Fruit fly (Drosophila melanogaster) whole organism, embryonic: ENCODE measurements around the gene Cda5.

ENCODE experiments used
- Atf3 ChIP-seq: fragments of 200-800 bp; sonication (Bioruptor generic); optimal IDR thresholded peaks from 3 replicates; lab custom pipeline; 2016; ENCODE audit warnings: missing biosample characterization, missing genetic modification characterization
- CG10431 ChIP-seq: fragments of 200-800 bp; sonication (Bioruptor generic); optimal IDR thresholded peaks from 3 replicates; lab custom pipeline; 2018; ENCODE audit warnings: missing biosample characterization, mild to moderate bottlenecking, missing genetic modification characterization
- CG11398 ChIP-seq: fragments of 200-800 bp; sonication (Bioruptor generic); optimal IDR thresholded peaks from 2 replicates; lab custom pipeline; 2016; ENCODE audit warnings: missing biosample characterization, missing genetic modification characterization
- CG15696 ChIP-seq: fragments of 200-800 bp; sonication (Bioruptor generic); optimal IDR thresholded peaks from 2 replicates; lab custom pipeline; 2019; ENCODE audit warnings: missing biosample characterization, mild to moderate bottlenecking, missing genetic modification characterization, moderate library complexity
- CG17612 ChIP-seq: fragments of 200-800 bp; sonication (Bioruptor generic); IDR thresholded peaks from 2 replicates; pipeline ENCODE4 v1.3.6; 2022; ENCODE audit warnings: missing biosample characterization, missing genetic modification characterization
- CG18011 ChIP-seq: fragments of 200-800 bp; sonication (Bioruptor generic); optimal IDR thresholded peaks from 2 replicates; lab custom pipeline; 2017; ENCODE audit warnings: missing biosample characterization, missing genetic modification characterization, mild to moderate bottlenecking, moderate library complexity, missing genotype
- CG18599 ChIP-seq: fragments of 200-800 bp; sonication (Bioruptor generic); optimal IDR thresholded peaks from 3 replicates; lab custom pipeline; 2017; ENCODE audit warnings: missing biosample characterization, missing genetic modification characterization, mild to moderate bottlenecking, moderate library complexity, missing genetic modification reagents
- CG2129 ChIP-seq: fragments of 200-800 bp; sonication (Bioruptor generic); IDR thresholded peaks from 2 replicates; pipeline ENCODE4 v1.3.6; 2022; ENCODE audit warnings: missing biosample characterization, missing genetic modification characterization; ENCODE audit not compliant: partially characterized antibody
- CG2202 ChIP-seq: fragments of 200-800 bp; sonication (Bioruptor generic); optimal IDR thresholded peaks from 2 replicates; lab custom pipeline; 2018; ENCODE audit warnings: missing biosample characterization, mild to moderate bottlenecking, missing genetic modification characterization
- CG31365 ChIP-seq: fragments of 200-800 bp; sonication (Bioruptor generic); optimal IDR thresholded peaks from 2 replicates; lab custom pipeline; 2018; ENCODE audit warnings: missing biosample characterization, mild to moderate bottlenecking, missing genetic modification characterization
- CG31441 ChIP-seq: fragments of 200-800 bp; sonication (Bioruptor generic); IDR thresholded peaks from 2 replicates; pipeline ENCODE4 v1.3.6; 2022; ENCODE audit warnings: missing biosample characterization, missing genetic modification characterization
- CG3163 ChIP-seq: fragments of 200-800 bp; sonication (Bioruptor generic); optimal IDR thresholded peaks from 3 replicates; lab custom pipeline; 2016; ENCODE audit warnings: missing biosample characterization, missing genetic modification characterization
- CG32532 ChIP-seq: fragments of 200-800 bp; sonication (Bioruptor generic); IDR thresholded peaks from 2 replicates; pipeline ENCODE4 v1.3.6; 2022; ENCODE audit warnings: missing biosample characterization, missing genetic modification characterization
- CG3726 ChIP-seq: fragments of 200-800 bp; sonication (Bioruptor generic); IDR thresholded peaks from 3 replicates; pipeline ENCODE4, ENCODE4 v1.3.6; 2022; ENCODE audit warnings: missing biosample characterization, missing genetic modification characterization
- CG43689 ChIP-seq: fragments of 200-800 bp; sonication (Bioruptor generic); IDR thresholded peaks from 2 replicates; pipeline ENCODE4 v1.3.6; 2022; ENCODE audit warnings: missing biosample characterization, missing genetic modification characterization
- CG4617 ChIP-seq: fragments of 200-800 bp; sonication (Bioruptor generic); optimal IDR thresholded peaks from 3 replicates; lab custom pipeline; 2016; ENCODE audit warnings: missing biosample characterization, missing genetic modification characterization, borderline replicate concordance
- CG7556 ChIP-seq: fragments of 200-800 bp; sonication (Bioruptor generic); optimal IDR thresholded peaks from 2 replicates; lab custom pipeline; 2017; ENCODE audit warnings: missing biosample characterization, mild to moderate bottlenecking, missing genetic modification characterization
- CG7745 ChIP-seq: fragments of 200-800 bp; sonication (Bioruptor generic); optimal IDR thresholded peaks from 2 replicates; lab custom pipeline; 2018; ENCODE audit warnings: missing biosample characterization, mild to moderate bottlenecking, missing genetic modification characterization, moderate library complexity
- Chrac-16 ChIP-seq: fragments of 200-800 bp; sonication (Bioruptor generic); optimal IDR thresholded peaks from 3 replicates; lab custom pipeline; 2016; ENCODE audit warnings: missing biosample characterization, missing genetic modification characterization
- Drgx ChIP-seq: fragments of 200-800 bp; sonication (Bioruptor generic); IDR thresholded peaks from 2 replicates; pipeline ENCODE4 v1.3.6; 2022; ENCODE audit warnings: missing biosample characterization, missing genetic modification characterization
- E2f1 ChIP-seq: fragments of 200-800 bp; sonication (Bioruptor generic); IDR thresholded peaks from 2 replicates; pipeline ENCODE4 v1.3.6; 2022; ENCODE audit warnings: missing biosample characterization, missing genetic modification characterization
- Ets97D ChIP-seq: fragments of 200-800 bp; sonication (Bioruptor generic); optimal IDR thresholded peaks from 3 replicates; lab custom pipeline; 2016; ENCODE audit warnings: missing biosample characterization, missing genetic modification characterization
- Ptx1 ChIP-seq: fragments of 200-800 bp; sonication (Bioruptor generic); IDR thresholded peaks from 2 replicates; pipeline ENCODE4 v1.3.6; 2022; ENCODE audit warnings: missing biosample characterization, missing genetic modification characterization
- Rx ChIP-seq: fragments of 200-800 bp; sonication (Bioruptor generic); IDR thresholded peaks from 2 replicates; pipeline ENCODE4 v1.3.6; 2022; ENCODE audit warnings: missing biosample characterization, missing genetic modification characterization
- Usf ChIP-seq: fragments of 200-800 bp; sonication (Bioruptor generic); optimal IDR thresholded peaks from 2 replicates; lab custom pipeline; 2017; ENCODE audit warnings: missing genotype, missing biosample characterization, missing genetic modification characterization
- Xbp1 ChIP-seq: fragments of 200-800 bp; sonication (Bioruptor generic); optimal IDR thresholded peaks from 3 replicates; lab custom pipeline; 2016; ENCODE audit warnings: missing biosample characterization, mild to moderate bottlenecking, missing genetic modification characterization
- abd-A ChIP-seq: fragments of 200-800 bp; sonication (Bioruptor generic); optimal IDR thresholded peaks from 3 replicates; lab custom pipeline; 2019; ENCODE audit warnings: missing biosample characterization, mild to moderate bottlenecking, missing genetic modification characterization, moderate library complexity
- btn ChIP-seq: fragments of 200-800 bp; sonication (Bioruptor generic); optimal IDR thresholded peaks from 2 replicates; lab custom pipeline; 2016; ENCODE audit warnings: missing biosample characterization, missing genetic modification characterization
- corto ChIP-seq: fragments of 200-800 bp; sonication (Bioruptor generic); optimal IDR thresholded peaks from 2 replicates; lab custom pipeline; 2016; ENCODE audit warnings: missing biosample characterization, mild to moderate bottlenecking, missing genetic modification characterization, moderate library complexity
- disco-r ChIP-seq: fragments of 200-800 bp; sonication (Bioruptor generic); optimal IDR thresholded peaks from 2 replicates; lab custom pipeline; 2016; ENCODE audit warnings: missing biosample characterization, missing genetic modification characterization
- ems ChIP-seq: fragments of 200-800 bp; sonication (Bioruptor generic); optimal IDR thresholded peaks from 3 replicates; lab custom pipeline; 2016; ENCODE audit warnings: missing biosample characterization, missing genetic modification characterization
- exex ChIP-seq: fragments of 200-800 bp; sonication (Bioruptor generic); optimal IDR thresholded peaks from 4 replicates; lab custom pipeline; 2018; ENCODE audit warnings: missing biosample characterization, mild to moderate bottlenecking, missing genetic modification characterization, moderate library complexity
- fu2 ChIP-seq: fragments of 200-800 bp; sonication (Bioruptor generic); optimal IDR thresholded peaks from 2 replicates; lab custom pipeline; 2016; ENCODE audit warnings: missing biosample characterization, missing genetic modification characterization
- hb ChIP-seq: fragments of 200-800 bp; sonication (Bioruptor generic); IDR thresholded peaks from 3 replicates; pipeline ENCODE4 v1.3.6; 2022; ENCODE audit warnings: missing biosample characterization, missing genetic modification characterization; ENCODE audit not compliant: partially characterized antibody
- ind ChIP-seq: fragments of 200-800 bp; sonication (Bioruptor generic); optimal IDR thresholded peaks from 3 replicates; lab custom pipeline; 2016; ENCODE audit warnings: missing biosample characterization, missing genetic modification characterization
- ken ChIP-seq: fragments of 200-800 bp; sonication (Bioruptor generic); IDR thresholded peaks from 3 replicates; pipeline ENCODE4 v1.3.6; 2022; ENCODE audit warnings: missing biosample characterization, missing genetic modification characterization
- lmd ChIP-seq: fragments of 200-800 bp; sonication (Bioruptor generic); IDR thresholded peaks from 2 replicates; pipeline ENCODE4 v1.3.6; 2022; ENCODE audit warnings: missing biosample characterization, missing genetic modification characterization
- luna ChIP-seq: fragments of 200-800 bp; sonication (Bioruptor generic); optimal IDR thresholded peaks from 2 replicates; lab custom pipeline; 2016; ENCODE audit warnings: missing biosample characterization, missing genetic modification characterization
- nau ChIP-seq: fragments of 200-800 bp; sonication (Bioruptor generic); optimal IDR thresholded peaks from 3 replicates; lab custom pipeline; 2017; ENCODE audit warnings: missing biosample characterization, mild to moderate bottlenecking, missing genetic modification characterization, missing genetic modification reagents
- scrt ChIP-seq: fragments of 200-800 bp; sonication (Bioruptor generic); optimal IDR thresholded peaks from 2 replicates; lab custom pipeline; 2018; ENCODE audit warnings: missing biosample characterization, mild to moderate bottlenecking, missing genetic modification characterization, moderate library complexity
- sna ChIP-seq: fragments of 200-800 bp; sonication (Bioruptor generic); IDR thresholded peaks from 2 replicates; pipeline ENCODE4 v1.3.6; 2022; ENCODE audit warnings: missing biosample characterization, missing genetic modification characterization; ENCODE audit not compliant: partially characterized antibody
- stwl ChIP-seq: fragments of 200-800 bp; sonication (Bioruptor generic); optimal IDR thresholded peaks from 3 replicates; lab custom pipeline; 2018; ENCODE audit warnings: missing biosample characterization, mild to moderate bottlenecking, missing genetic modification characterization, moderate library complexity
- tap ChIP-seq: fragments of 200-800 bp; optimal IDR thresholded peaks from 3 replicates; lab custom pipeline; 2019; ENCODE audit warnings: missing biosample characterization, mild to moderate bottlenecking, missing genetic modification characterization, moderate library complexity
- tna ChIP-seq: fragments of 200-800 bp; sonication (Bioruptor generic); IDR thresholded peaks from 2 replicates; pipeline ENCODE4 v1.3.6; 2022; ENCODE audit warnings: missing biosample characterization, missing genetic modification characterization; ENCODE audit not compliant: partially characterized antibody
- tup ChIP-seq: fragments of 200-800 bp; sonication (Bioruptor generic); optimal IDR thresholded peaks from 2 replicates; lab custom pipeline; 2016; ENCODE audit warnings: missing biosample characterization, mild to moderate bottlenecking, missing genetic modification characterization, moderate library complexity
- tx ChIP-seq: fragments of 200-800 bp; sonication (Bioruptor generic); optimal IDR thresholded peaks from 2 replicates; lab custom pipeline; 2016; ENCODE audit warnings: missing biosample characterization, missing genetic modification characterization
- wek ChIP-seq: fragments of 200-800 bp; sonication (Bioruptor generic); optimal IDR thresholded peaks from 3 replicates; lab custom pipeline; 2018; ENCODE audit warnings: missing biosample characterization, mild to moderate bottlenecking, missing genetic modification characterization, moderate library complexity
- zf30C ChIP-seq: fragments of 200-800 bp; sonication (Bioruptor generic); optimal IDR thresholded peaks from 3 replicates; lab custom pipeline; 2018; ENCODE audit warnings: missing biosample characterization, mild to moderate bottlenecking, missing genetic modification characterization

Cda5 gene

DNA sequence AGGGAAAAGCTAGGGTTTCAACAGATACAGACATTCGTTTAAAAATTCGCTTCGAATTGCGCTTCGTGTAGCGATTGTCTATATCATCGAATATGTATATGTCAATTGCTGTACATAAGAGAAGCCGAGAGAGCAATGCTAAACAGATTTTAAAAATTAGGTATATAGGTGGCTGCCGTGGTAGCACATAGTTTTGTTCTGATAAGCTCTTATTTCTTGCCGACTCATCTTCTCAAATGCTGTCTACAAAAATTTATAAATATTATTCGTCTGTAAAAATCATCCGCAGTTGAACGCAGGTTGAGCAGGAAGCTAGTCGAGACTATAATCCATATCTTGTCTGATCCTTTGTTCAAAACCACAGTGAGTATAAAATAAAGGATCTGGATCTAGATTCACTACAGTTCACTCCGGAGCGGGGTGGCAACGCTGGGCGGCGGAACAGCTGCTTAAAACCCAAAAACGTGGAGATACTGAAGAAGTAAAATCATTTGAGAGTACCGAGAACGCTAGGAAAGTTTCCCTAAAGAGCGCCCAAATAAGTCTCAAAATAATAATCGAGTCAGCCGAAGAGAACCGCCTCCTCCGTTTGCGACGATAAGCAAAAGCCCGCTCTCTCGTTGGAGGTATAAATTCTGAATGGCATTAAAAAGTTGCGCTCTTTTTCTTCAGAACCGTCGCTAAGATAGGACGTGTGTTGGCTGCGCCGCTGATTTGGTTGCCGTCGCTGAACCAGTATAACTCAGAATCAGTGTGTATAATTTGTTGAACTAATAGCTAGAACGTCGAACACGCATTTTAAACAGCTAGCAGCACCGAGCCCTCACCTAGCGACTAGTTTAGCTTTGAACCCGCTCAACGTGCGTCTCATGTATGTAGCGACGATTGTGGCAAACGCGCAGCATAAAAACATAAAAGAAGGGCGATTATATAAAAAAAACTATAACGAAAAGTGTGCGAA lies 42.6 kb upstream of the Cda5 start (continued):
- TF ChIP-seq scrt (GFP tag; lab: Kevin White, UChicago) (no peak), Atf3 (GFP tag; lab: Kevin White, UChicago) (no peak), CG7745 (no peak), CG18599 (GFP tag; lab: Kevin White, UChicago) (peak; percentile 54), fu2 (no peak), E2f1 (GFP tag; lab: Robert Waterston, UW) (no peak), abd-A (tag; lab: Kevin White, UChicago) (peak; percentile 85), nau (no peak), CG4617 (GFP tag; lab: Kevin White, UChicago) (no peak), Ptx1 (GFP tag; lab: Robert Waterston, UW) (no peak), wek (GFP tag; lab: Kevin White, UChicago) (no peak), luna (GFP tag; lab: Kevin White, UChicago) (no peak), lmd (GFP tag; lab: Robert Waterston, UW) (no peak), CG31441 (no peak; the same call in 1 of the 2 replicates), btn (GFP tag; lab: Kevin White, UChicago) (no peak), sna (GFP tag; lab: Robert Waterston, UW) (peak; percentile 54), CG18011 (GFP tag; lab: Kevin White, UChicago) (no peak), CG43689 (no peak), Chrac-16 (GFP tag; lab: Kevin White, UChicago) (no peak), tap (tag; lab: Kevin White, UChicago) (no peak), disco-r (GFP tag; lab: Kevin White, UChicago) (no peak), Xbp1 (GFP tag; lab: Kevin White, UChicago) (no peak), ems (GFP tag; lab: Kevin White, UChicago) (no peak), Ets97D (GFP tag; lab: Kevin White, UChicago) (peak; percentile 24), CG10431 (GFP tag; lab: Kevin White, UChicago) (peak; percentile 90), exex (tag; lab: Kevin White, UChicago) (peak; percentile 47), CG31365 (peak; percentile 36), tna (GFP tag; lab: Robert Waterston, UW) (no peak), Usf (GFP tag; lab: Kevin White, UChicago) (no peak), zf30C (no peak), tup (GFP tag; lab: Kevin White, UChicago) (no peak), corto (GFP tag; lab: Kevin White, UChicago) (no peak), ind (no peak), CG7556 (GFP tag; lab: Kevin White, UChicago) (no peak), hb (GFP tag; lab: Robert Waterston, UW) (no peak), Rx (GFP tag; lab: Robert Waterston, UW) (no peak), tx (GFP tag; lab: Kevin White, UChicago) (no peak), CG32532 (GFP tag; lab: Robert Waterston, UW) (peak; percentile 46; the same call in 1 of the 2 replicates), CG2202 (tag; lab: Kevin White, UChicago) (no peak), Drgx (GFP tag; lab: Robert Waterston, UW) (peak; percentile 5; the same call in 1 of the 2 replicates), CG3726 (GFP tag; lab: Robert Waterston, UW) (no peak), CG17612 (GFP tag; lab: Robert Waterston, UW) (no peak), stwl (tag; lab: Kevin White, UChicago) (peak; percentile 46), CG15696 (tag; lab: Kevin White, UChicago) (peak; percentile 4), ken (no peak; the same call in 2 of the 3 replicates), CG11398 (GFP tag; lab: Kevin White, UChicago) (no peak), CG2129 (GFP tag; lab: Robert Waterston, UW) (no peak), CG3163 (GFP tag; lab: Kevin White, UChicago) (peak; percentile 98)
